Worm (Caenorhabditis elegans) whole organism, L1 larva: ENCODE results near the gene nhr-100.

ENCODE experiments used
- C16A3.4 ChIP-seq: fragments of 150-350 bp; optimal IDR thresholded peaks from 2 replicates; lab custom pipeline; 2014; ENCODE audit warnings: missing biosample characterization, missing genetic modification characterization
- aly-2 ChIP-seq: fragments of 150-350 bp; optimal IDR thresholded peaks from 2 replicates; lab custom pipeline; 2014; ENCODE audit warnings: missing biosample characterization, missing genetic modification characterization
- ceh-8 ChIP-seq: fragments of 200-800 bp; sonication (Bioruptor generic); optimal IDR thresholded peaks from 2 replicates; lab custom pipeline; 2018; ENCODE audit warnings: mild to moderate bottlenecking, missing genetic modification characterization, moderate library complexity, missing compliant biosample characterization
- ces-1 ChIP-seq: fragments of 150-350 bp; optimal IDR thresholded peaks from 2 replicates; lab custom pipeline; 2014; ENCODE audit warnings: missing biosample characterization, missing genetic modification reagents, missing genetic modification characterization
- egl-27 ChIP-seq, 2 experiments: fragments of 150-350 bp in 1 of 2; sonication (generic microtip); optimal IDR thresholded peaks; 3 replicates each; lab custom pipeline; 2017 to 2018; ENCODE audit warnings: missing biosample characterization in 2 of 2, missing genetic modification characterization in 2 of 2, missing genetic modification reagents in 2 of 2
- ets-5 ChIP-seq: fragments of 200-800 bp; sonication (Bioruptor generic); IDR thresholded peaks from 2 replicates; pipeline ENCODE4 v1.3.6; 2022; ENCODE audit warnings: missing genetic modification characterization, missing compliant biosample characterization
- lin-13 ChIP-seq: fragments of 150-350 bp; optimal IDR thresholded peaks from 2 replicates; lab custom pipeline; 2014; ENCODE audit warnings: missing biosample characterization, missing genetic modification reagents, missing genetic modification characterization
- nhr-77 ChIP-seq: fragments of 150-350 bp; optimal IDR thresholded peaks from 2 replicates; lab custom pipeline; 2014; ENCODE audit warnings: missing biosample characterization, missing genetic modification characterization
- skn-1 ChIP-seq: fragments of 150-350 bp; optimal IDR thresholded peaks from 2 replicates; lab custom pipeline; 2014; ENCODE audit warnings: missing biosample characterization, missing genetic modification characterization
- sox-4 ChIP-seq: sonication (generic microtip); optimal IDR thresholded peaks from 2 replicates; lab custom pipeline; 2016; ENCODE audit warnings: missing genetic modification characterization, missing compliant biosample characterization
- tbx-2 ChIP-seq: sonication (generic microtip); optimal IDR thresholded peaks from 2 replicates; lab custom pipeline; 2016; ENCODE audit warnings: missing genetic modification characterization, missing compliant biosample characterization
- zag-1 ChIP-seq: fragments of 150-350 bp; optimal IDR thresholded peaks from 2 replicates; lab custom pipeline; 2014; ENCODE audit warnings: missing biosample characterization, missing genetic modification characterization

DNA sequence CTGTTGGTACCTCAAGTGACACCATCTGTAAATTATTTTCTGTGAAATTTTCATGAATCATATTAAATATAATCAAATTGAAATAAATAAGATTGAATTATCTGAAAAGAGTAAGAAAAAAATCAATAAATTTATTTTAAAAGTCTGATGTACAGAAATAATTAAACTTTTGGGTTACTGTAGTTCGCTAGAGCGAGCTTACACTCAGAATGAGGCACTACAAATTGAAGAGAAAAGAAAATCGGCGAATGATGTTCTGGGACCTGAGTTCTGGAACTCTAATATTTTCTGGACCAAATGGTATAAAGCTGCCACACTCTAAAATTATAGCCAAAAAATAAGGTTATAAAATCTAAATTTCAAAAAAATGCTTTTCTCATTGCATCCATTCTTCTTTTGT is 5.4 kb downstream of the nhr-100 start:
- no peak for TF ChIP-seq sox-4 (tag; lab: Kevin White, UChicago)
- TF ChIP-seq ceh-8 (GFP tag; lab: Kevin White, UChicago), result no peak
- no peak for TF ChIP-seq aly-2 (tag; lab: Kevin White, UChicago)
- no peak for TF ChIP-seq egl-27 (tag; optimal IDR thresholded peaks at IDR 0.05; lab: Kevin White, UChicago)
- TF ChIP-seq tbx-2 (tag; lab: Kevin White, UChicago), result no peak
- no peak for TF ChIP-seq skn-1 (tag; lab: Kevin White, UChicago)
- no peak for TF ChIP-seq lin-13
- TF ChIP-seq nhr-77 (tag; lab: Kevin White, UChicago), result no peak
- no peak for TF ChIP-seq C16A3.4 (tag; lab: Kevin White, UChicago)
- no peak for TF ChIP-seq zag-1 (tag; lab: Kevin White, UChicago)
- TF ChIP-seq ets-5 (GFP tag; lab: Robert Waterston, UW), result no peak
- no peak for TF ChIP-seq ces-1 (GFP tag; lab: Kevin White, UChicago)
